Fruit fly (Drosophila melanogaster) whole organism, prepupa: ENCODE measurements around the gene CG13314.

Source experiments
- CG11294 ChIP-seq: fragments of 200-800 bp; sonication (Bioruptor generic); IDR thresholded peaks from 2 replicates; pipeline ENCODE4 v1.3.6; 2022; ENCODE audit warnings: missing biosample characterization, missing genetic modification characterization
- CG15336 ChIP-seq: fragments of 200-800 bp; sonication (Bioruptor generic); IDR thresholded peaks from 2 replicates; pipeline ENCODE4 v1.3.6; 2022; ENCODE audit warnings: missing biosample characterization, missing genetic modification characterization
- CG1621 ChIP-seq: fragments of 200-800 bp; sonication (Bioruptor generic); optimal IDR thresholded peaks from 3 replicates; lab custom pipeline; 2018; ENCODE audit warnings: missing biosample characterization, mild to moderate bottlenecking, missing genetic modification characterization
- CG16779 ChIP-seq: fragments of 200-800 bp; sonication (Bioruptor generic); optimal IDR thresholded peaks from 3 replicates; lab custom pipeline; 2017; ENCODE audit warnings: missing biosample characterization, mild to moderate bottlenecking, missing genetic modification characterization
- CG3032 ChIP-seq: fragments of 200-800 bp; optimal IDR thresholded peaks from 2 replicates; lab custom pipeline; 2019; ENCODE audit warnings: missing biosample characterization, mild to moderate bottlenecking, missing genetic modification characterization, moderate library complexity
- CG31627 ChIP-seq: fragments of 200-800 bp; sonication (Bioruptor generic); optimal IDR thresholded peaks from 3 replicates; lab custom pipeline; 2016; ENCODE audit warnings: missing biosample characterization, missing genetic modification characterization
- CG3919 ChIP-seq: fragments of 200-800 bp; sonication (Bioruptor generic); optimal IDR thresholded peaks from 3 replicates; lab custom pipeline; 2016; ENCODE audit warnings: missing biosample characterization, missing genetic modification characterization
- CG4318 ChIP-seq: fragments of 200-800 bp; sonication (Bioruptor generic); optimal IDR thresholded peaks from 3 replicates; lab custom pipeline; 2017; ENCODE audit warnings: missing biosample characterization, mild to moderate bottlenecking, missing genetic modification characterization
- CG6163 ChIP-seq: fragments of 200-800 bp; sonication (Bioruptor generic); IDR thresholded peaks from 3 replicates; pipeline ENCODE4 v1.3.6; 2022; ENCODE audit warnings: missing biosample characterization, missing genetic modification characterization
- CG6792 ChIP-seq: fragments of 200-800 bp; sonication (Bioruptor generic); optimal IDR thresholded peaks from 3 replicates; lab custom pipeline; 2016; ENCODE audit warnings: missing biosample characterization, missing genetic modification characterization
- CG8119 ChIP-seq: fragments of 200-800 bp; sonication (Bioruptor generic); IDR thresholded peaks from 3 replicates; pipeline ENCODE4 v1.3.6; 2022; ENCODE audit warnings: missing biosample characterization, missing genetic modification characterization
- CG8632 ChIP-seq: fragments of 200-800 bp; sonication (Bioruptor generic); optimal IDR thresholded peaks from 3 replicates; lab custom pipeline; 2016; ENCODE audit warnings: missing biosample characterization, missing genetic modification characterization
- CG9139 ChIP-seq: fragments of 200-800 bp; sonication (Bioruptor generic); optimal IDR thresholded peaks from 3 replicates; lab custom pipeline; 2017; ENCODE audit warnings: missing biosample characterization, mild to moderate bottlenecking, missing genetic modification characterization
- Eip75B ChIP-seq: fragments of 200-800 bp; sonication (Bioruptor generic); optimal IDR thresholded peaks from 3 replicates; lab custom pipeline; 2016; ENCODE audit warnings: missing biosample characterization, missing genetic modification characterization
- Ets96B ChIP-seq: fragments of 200-800 bp; optimal IDR thresholded peaks from 2 replicates; lab custom pipeline; 2019; ENCODE audit warnings: missing biosample characterization, mild to moderate bottlenecking, missing genetic modification characterization, moderate library complexity
- Hr38 ChIP-seq: sonication (Bioruptor generic); optimal IDR thresholded peaks from 2 replicates; lab custom pipeline; 2016; ENCODE audit warnings: missing biosample characterization, missing genetic modification characterization
- Hr39 ChIP-seq: fragments of 200-800 bp; sonication (Bioruptor generic); optimal IDR thresholded peaks from 2 replicates; lab custom pipeline; 2016; ENCODE audit warnings: missing biosample characterization, missing genetic modification characterization
- Hr4 ChIP-seq: fragments of 200-800 bp; sonication (Bioruptor generic); optimal IDR thresholded peaks from 3 replicates; lab custom pipeline; 2016; ENCODE audit warnings: missing biosample characterization, missing genetic modification characterization
- Lpt ChIP-seq: fragments of 200-800 bp; sonication (Bioruptor generic); optimal IDR thresholded peaks from 3 replicates; lab custom pipeline; 2016; ENCODE audit warnings: missing biosample characterization, missing genetic modification characterization
- Smox ChIP-seq: fragments of 200-800 bp; sonication (Bioruptor generic); optimal IDR thresholded peaks from 3 replicates; lab custom pipeline; 2016; ENCODE audit warnings: missing biosample characterization, missing genetic modification characterization
- Sox102F ChIP-seq: fragments of 200-800 bp; sonication (Bioruptor generic); optimal IDR thresholded peaks from 2 replicates; lab custom pipeline; 2016; ENCODE audit warnings: missing biosample characterization, mild to moderate bottlenecking, missing genetic modification characterization
- Sox14 ChIP-seq: fragments of 200-800 bp; sonication (Bioruptor generic); optimal IDR thresholded peaks from 3 replicates; lab custom pipeline; 2016; ENCODE audit warnings: missing biosample characterization, missing genetic modification characterization
- Sox15 ChIP-seq: fragments of 200-800 bp; sonication (Bioruptor generic); optimal IDR thresholded peaks from 3 replicates; lab custom pipeline; 2016; ENCODE audit warnings: missing biosample characterization, missing genetic modification characterization
- cyc ChIP-seq: fragments of 200-800 bp; sonication (Bioruptor generic); optimal IDR thresholded peaks from 3 replicates; lab custom pipeline; 2016; ENCODE audit warnings: missing biosample characterization, missing genetic modification characterization
- dac ChIP-seq: fragments of 200-800 bp; sonication (Bioruptor generic); optimal IDR thresholded peaks from 2 replicates; lab custom pipeline; 2017; ENCODE audit warnings: missing biosample characterization, mild to moderate bottlenecking, missing genetic modification characterization
- eg ChIP-seq: fragments of 200-800 bp; sonication (Bioruptor generic); IDR thresholded peaks from 3 replicates; pipeline ENCODE4 v1.3.6; 2022; ENCODE audit warnings: missing biosample characterization, missing genetic modification characterization
- esn ChIP-seq: fragments of 200-800 bp; sonication (Bioruptor generic); optimal IDR thresholded peaks from 2 replicates; lab custom pipeline; 2016; ENCODE audit warnings: missing biosample characterization, mild to moderate bottlenecking, missing genetic modification characterization, moderate library complexity
- fd85E ChIP-seq: fragments of 200-800 bp; sonication (Bioruptor generic); optimal IDR thresholded peaks from 3 replicates; lab custom pipeline; 2016; ENCODE audit warnings: missing biosample characterization, missing genetic modification characterization
- fkh ChIP-seq: fragments of 200-800 bp; sonication (Bioruptor generic); optimal IDR thresholded peaks from 3 replicates; lab custom pipeline; 2017; ENCODE audit warnings: missing biosample characterization, mild to moderate bottlenecking, missing genetic modification characterization, moderate library complexity
- lz ChIP-seq: fragments of 200-800 bp; sonication (Bioruptor generic); optimal IDR thresholded peaks from 3 replicates; lab custom pipeline; 2016; ENCODE audit warnings: missing biosample characterization, missing genetic modification characterization
- net ChIP-seq: fragments of 200-800 bp; sonication (Bioruptor generic); optimal IDR thresholded peaks from 3 replicates; lab custom pipeline; 2016; ENCODE audit warnings: missing biosample characterization, missing genetic modification characterization
- pdm3 ChIP-seq: fragments of 200-800 bp; sonication (Bioruptor generic); optimal IDR thresholded peaks from 3 replicates; lab custom pipeline; 2016; ENCODE audit warnings: missing biosample characterization, missing genetic modification characterization
- salr ChIP-seq, 2 experiments: fragments of 200-800 bp; sonication (Bioruptor generic); optimal IDR thresholded peaks; 3 replicates each; lab custom pipeline; 2016 to 2018; ENCODE audit warnings: missing biosample characterization in 2 of 2, missing genetic modification characterization in 2 of 2, mild to moderate bottlenecking in 1 of 2
- spab ChIP-seq: fragments of 200-800 bp; sonication (Bioruptor generic); optimal IDR thresholded peaks from 2 replicates; lab custom pipeline; 2017; ENCODE audit warnings: missing biosample characterization, mild to moderate bottlenecking, missing genetic modification characterization, missing genetic modification reagents
- ss ChIP-seq, 2 experiments: fragments of 200-800 bp; sonication (Bioruptor generic); optimal IDR thresholded peaks; 2 replicates in 1 of 2; 3 replicates in 1 of 2; lab custom pipeline; 2017 to 2018; ENCODE audit warnings: mild to moderate bottlenecking in 2 of 2, missing biosample characterization in 2 of 2, missing genetic modification characterization in 2 of 2, moderate library complexity in 1 of 2
- svp ChIP-seq: fragments of 200-800 bp; sonication (Bioruptor generic); peaks from one replicate; lab custom pipeline; 2016; ENCODE audit warnings: missing biosample characterization, missing genetic modification characterization
- topi ChIP-seq: fragments of 200-800 bp; sonication (Bioruptor generic); optimal IDR thresholded peaks from 3 replicates; lab custom pipeline; 2016; ENCODE audit warnings: missing biosample characterization, missing genetic modification characterization

The CG13314 gene

DNA sequence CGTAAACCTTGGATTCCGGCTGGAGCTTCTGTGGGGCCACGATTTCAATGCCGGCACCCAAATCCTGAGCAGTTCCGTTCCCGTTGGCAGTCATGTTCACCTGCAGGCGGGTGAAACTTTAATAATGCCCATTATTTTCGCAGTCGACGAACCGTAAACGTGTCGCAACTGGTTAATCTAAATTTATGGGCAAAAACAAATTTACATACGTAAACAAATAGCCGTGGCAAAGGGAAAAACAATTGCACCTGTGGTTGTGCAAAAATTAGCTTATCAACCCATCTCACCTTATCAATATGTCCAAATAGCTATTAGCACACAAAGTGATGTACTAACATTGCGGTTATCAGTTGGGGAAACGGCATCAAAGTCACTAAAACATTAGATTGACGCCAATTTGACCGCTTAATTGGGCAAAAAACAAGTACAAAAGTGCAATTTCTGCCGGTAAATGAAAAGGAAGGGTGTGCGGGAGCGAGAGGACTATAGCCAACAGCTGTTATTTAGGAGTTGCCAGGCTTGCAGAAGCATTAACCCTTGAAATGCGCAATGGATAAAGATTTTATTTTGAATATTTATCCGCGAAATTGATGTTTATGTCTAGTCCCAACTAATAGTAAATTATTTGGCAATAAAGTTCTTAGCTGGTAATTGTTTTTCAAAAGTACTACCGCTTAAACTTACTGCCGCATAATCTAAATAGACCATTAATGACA, 3.7 kb downstream of the CG13314 start:
- TF ChIP-seq CG8119 (GFP tag; lab: Robert Waterston, UW) (no peak), Hr39 (GFP tag; lab: Kevin White, UChicago) (no peak), CG3032 (tag; lab: Kevin White, UChicago) (peak; percentile 15), Eip75B (GFP tag; lab: Kevin White, UChicago) (peak; percentile 41), cyc (GFP tag; lab: Kevin White, UChicago) (no peak), CG3919 (GFP tag; lab: Kevin White, UChicago) (no peak), CG6163 (GFP tag; lab: Robert Waterston, UW) (no peak), CG9139 (no peak), eg (GFP tag; lab: Robert Waterston, UW) (no peak), CG16779 (tag; lab: Kevin White, UChicago) (no peak), salr (GFP tag; optimal IDR thresholded peaks at IDR 0.05; lab: Kevin White, UChicago) (no peak), svp (GFP tag; lab: Kevin White, UChicago) (peak; percentile 71), Smox (GFP tag; lab: Kevin White, UChicago) (no peak), Sox14 (GFP tag; lab: Kevin White, UChicago) (peak; percentile 13), esn (GFP tag; lab: Kevin White, UChicago) (peak; percentile 41), Sox102F (GFP tag; lab: Kevin White, UChicago) (no peak), net (GFP tag; lab: Kevin White, UChicago) (no peak), pdm3 (GFP tag; lab: Kevin White, UChicago) (no peak), CG1621 (no peak), lz (peak; percentile 12), CG11294 (no peak), CG31627 (peak; percentile 21), Sox15 (GFP tag; lab: Kevin White, UChicago) (no peak)

DNA sequence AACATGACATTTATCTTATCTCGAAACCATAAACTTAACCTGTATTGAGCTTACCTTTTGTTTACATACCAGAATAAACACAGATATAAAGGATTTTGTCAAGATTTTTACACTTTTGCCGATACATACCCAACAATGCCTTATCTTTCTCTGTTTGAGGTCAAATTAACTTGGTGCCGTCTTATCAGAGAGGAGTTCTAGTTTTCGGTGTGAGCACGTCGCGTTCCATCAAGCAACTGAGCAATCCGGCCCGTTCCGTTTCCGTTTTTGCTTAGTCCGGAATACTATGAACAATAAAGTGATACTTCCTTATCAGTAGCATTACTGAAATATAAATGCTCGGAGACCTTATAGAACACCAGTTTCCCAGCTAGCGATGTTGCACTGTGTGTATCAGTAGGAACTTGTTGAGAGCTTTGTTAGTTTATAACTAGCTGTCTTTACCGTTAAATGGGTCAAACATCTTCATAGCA, 4.3 kb downstream of the CG13314 start, which contains the start of gene Galk:
Gene Galk (minus strand): TSS at position 244 of the 473 bp plus-strand sequence.
- TF ChIP-seq CG11294 (0 out of 2 replicates have a peak, but pooled peaks have one; percentile 32), Hr4 (GFP tag; lab: Kevin White, UChicago) (no peak), CG6792 (no peak), fkh (GFP tag; lab: Kevin White, UChicago) (peak; percentile 78), net (GFP tag; lab: Kevin White, UChicago) (no peak), CG4318 (GFP tag; lab: Kevin White, UChicago) (no peak), Ets96B (no peak), ss (GFP tag; optimal IDR thresholded peaks at IDR 0.05; lab: Kevin White, UChicago) (no peak), dac (no peak), CG15336 (0 out of 2 replicates have a peak, but pooled peaks have one; percentile 14), spab (GFP tag; lab: Kevin White, UChicago) (no peak), CG6163 (GFP tag; lab: Robert Waterston, UW) (0 out of 3 replicates have a peak, but pooled peaks have one; percentile 24)

DNA sequence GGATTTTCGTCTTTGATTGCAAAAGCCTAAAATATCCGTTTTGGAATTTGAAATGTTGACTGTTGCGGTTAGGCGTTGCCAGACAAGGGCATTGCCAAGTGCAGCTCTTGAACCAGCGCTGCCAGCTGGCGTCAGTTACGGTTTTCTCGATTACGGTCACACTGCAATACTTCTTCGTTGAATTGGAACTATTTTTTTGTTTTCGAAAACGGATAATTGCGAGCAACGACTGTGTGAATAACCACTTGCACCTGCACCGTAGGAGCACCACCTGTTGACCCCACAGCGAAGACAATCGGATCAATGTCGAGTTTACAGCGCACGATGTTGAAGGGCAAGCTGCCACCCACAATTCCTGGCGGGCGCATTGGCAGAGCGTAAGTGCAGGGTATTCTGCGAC, 5.0 kb downstream of the CG13314 start, which contains the start of gene CG5068:
Gene CG5068 (plus strand): TSS at position 129 of the 400 bp plus-strand sequence.
- TF ChIP-seq fkh (GFP tag; lab: Kevin White, UChicago) (peak; percentile 13), fd85E (GFP tag; lab: Kevin White, UChicago) (no peak), Lpt (GFP tag; lab: Kevin White, UChicago) (no peak)

- no peak for TF ChIP-seq CG8632 (GFP tag; lab: Kevin White, UChicago)
- TF ChIP-seq CG4318 (GFP tag; lab: Kevin White, UChicago), result no peak
- TF ChIP-seq Hr38 (GFP tag; lab: Kevin White, UChicago), result no peak
- no peak for TF ChIP-seq topi (GFP tag; lab: Kevin White, UChicago)
- TF ChIP-seq ss (GFP tag; optimal IDR thresholded peaks at IDR 0.05; lab: Kevin White, UChicago), result no peak
Measured at dm6 chr3L:8990128-8990527, 8.5 kb downstream of the CG13314 start, which contains the start of gene CG5280. CG5280 (minus strand) TSS chr3L:8990228.
